Fruit fly (Drosophila melanogaster): ENCODE data around the gene Bruce.

Bruce gene

dm6 chr3R:10265552-10266137 lies 65.5 kb downstream of the Bruce start (continued):
- TF ChIP-seq ss (GFP tag; optimal IDR thresholded peaks at IDR 0.05): no peak
- TF ChIP-seq spab (GFP tag; optimal IDR thresholded peaks at IDR 0.05): no peak
- TF ChIP-seq CG6808 (GFP tag; optimal IDR thresholded peaks at IDR 0.05): no peak
- no peak for TF ChIP-seq Hr38 (GFP tag; optimal IDR thresholded peaks at IDR 0.05)
- peak; percentile 45 for TF ChIP-seq CG11762 (GFP tag; optimal IDR thresholded peaks at IDR 0.05; ENCODE audit: insufficient read depth)
- TF ChIP-seq fd85E (GFP tag; optimal IDR thresholded peaks at IDR 0.05): no peak
- TF ChIP-seq CG8119 (GFP tag; IDR thresholded peaks at IDR 0.05): peak; percentile 79
- peak; percentile 76 for TF ChIP-seq Met (GFP tag; optimal IDR thresholded peaks at IDR 0.05)

DNA sequence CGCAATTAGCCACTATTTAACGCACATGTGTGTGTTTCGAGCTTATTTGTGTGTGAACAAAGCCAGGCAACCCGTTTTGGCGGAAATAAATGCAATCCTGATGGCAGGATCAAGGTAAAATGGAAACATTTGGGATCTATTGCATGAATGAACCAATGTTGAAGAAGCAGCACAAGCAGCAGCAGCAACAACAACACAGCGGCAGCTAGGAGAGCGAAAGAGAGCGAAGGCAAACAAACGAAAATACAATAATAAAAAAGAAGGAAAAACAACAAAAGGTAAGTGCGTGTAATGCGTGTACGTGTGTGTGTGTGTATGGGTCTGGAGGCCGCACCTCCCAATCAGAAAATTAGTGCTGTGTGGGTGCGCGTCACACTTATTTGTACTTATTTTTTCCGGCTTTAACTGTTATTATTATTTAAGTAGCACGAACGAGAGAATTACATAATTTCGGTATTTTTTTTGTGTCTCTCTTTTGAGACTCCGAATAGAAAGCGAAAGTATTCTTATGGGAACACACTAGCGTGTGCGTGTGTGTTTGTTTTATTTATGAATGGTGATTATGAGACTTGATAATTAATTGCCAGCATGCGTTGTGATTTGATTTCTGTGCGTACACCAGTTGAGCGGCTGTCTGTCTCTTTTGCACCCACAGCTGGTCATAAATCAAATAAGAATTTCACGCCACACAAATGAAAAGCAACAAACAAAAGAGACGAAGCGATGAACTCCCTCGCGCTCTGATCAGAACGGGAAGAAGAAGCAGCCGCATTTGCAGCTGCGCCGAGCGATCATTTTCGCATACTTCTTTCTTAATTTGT lies 66.3 kb downstream of the Bruce start:
- TF ChIP-seq Hr4 (GFP tag; optimal IDR thresholded peaks at IDR 0.05) (no peak), OdsH (GFP tag; optimal IDR thresholded peaks at IDR 0.05) (no peak), pdm3 (GFP tag; optimal IDR thresholded peaks at IDR 0.05) (no peak), Smox (GFP tag; optimal IDR thresholded peaks at IDR 0.05) (no peak), lz (GFP tag; optimal IDR thresholded peaks at IDR 0.05) (no peak), Blimp-1 (GFP tag; optimal IDR thresholded peaks at IDR 0.05) (peak; percentile 59), Ets21C (GFP tag; optimal IDR thresholded peaks at IDR 0.05) (no peak), Ets96B (tag; optimal IDR thresholded peaks at IDR 0.05) (no peak), Gug (GFP tag; IDR thresholded peaks at IDR 0.05) (no peak), net (GFP tag; optimal IDR thresholded peaks at IDR 0.05) (no peak), fkh (GFP tag; optimal IDR thresholded peaks at IDR 0.05) (peak; percentile 63), CG34406 (GFP tag; optimal IDR thresholded peaks at IDR 0.05) (no peak), vri (GFP tag; optimal IDR thresholded peaks at IDR 0.05) (peak; percentile 9), Sox14 (GFP tag; optimal IDR thresholded peaks at IDR 0.05) (no peak), Eip78C (GFP tag) (peak; percentile 65)

- peak; percentile 63 for TF ChIP-seq fkh (GFP tag; optimal IDR thresholded peaks at IDR 0.05)
- TF ChIP-seq Sox14 (GFP tag; optimal IDR thresholded peaks at IDR 0.05): peak; percentile 90
- peak; percentile 94 for TF ChIP-seq Eip75B (GFP tag; optimal IDR thresholded peaks at IDR 0.05)
- TF ChIP-seq CG10631 (GFP tag; optimal IDR thresholded peaks at IDR 0.05): peak; percentile 89
- peak; percentile 51 to 78 for TF ChIP-seq salr (GFP tag; optimal IDR thresholded peaks at IDR 0.05)
- TF ChIP-seq CG6792 (GFP tag; optimal IDR thresholded peaks at IDR 0.05): peak; percentile 81
- peak; percentile 69 for TF ChIP-seq CG6854 (GFP tag; optimal IDR thresholded peaks at IDR 0.05)
- peak; percentile 96 for TF ChIP-seq svp (GFP tag)
- TF ChIP-seq CG1621 (tag; optimal IDR thresholded peaks at IDR 0.05): peak; percentile 55
- peak; percentile 94 for TF ChIP-seq Hr39 (GFP tag; optimal IDR thresholded peaks at IDR 0.05)
- TF ChIP-seq CG32006 (GFP tag; optimal IDR thresholded peaks at IDR 0.05): peak; percentile 77
- TF ChIP-seq OdsH (GFP tag; optimal IDR thresholded peaks at IDR 0.05): peak; percentile 89
- peak; percentile 31 to 64 for TF ChIP-seq ss (GFP tag; optimal IDR thresholded peaks at IDR 0.05)
- peak; percentile 97 for TF ChIP-seq Eip78C (GFP tag)
- TF ChIP-seq CG34406 (GFP tag; optimal IDR thresholded peaks at IDR 0.05): peak; percentile 67
- peak; percentile 93 for TF ChIP-seq CG6276 (GFP tag; optimal IDR thresholded peaks at IDR 0.05)
- peak; percentile 91 for TF ChIP-seq lz (GFP tag; optimal IDR thresholded peaks at IDR 0.05)
- TF ChIP-seq fd85E (GFP tag; optimal IDR thresholded peaks at IDR 0.05): peak; percentile 13
- peak; percentile 59 for TF ChIP-seq dac (GFP tag; optimal IDR thresholded peaks at IDR 0.05)
- peak; percentile 62 for TF ChIP-seq Hr38 (GFP tag; optimal IDR thresholded peaks at IDR 0.05)
- TF ChIP-seq Hr4 (GFP tag; optimal IDR thresholded peaks at IDR 0.05): peak; percentile 91
- TF ChIP-seq Met (GFP tag; optimal IDR thresholded peaks at IDR 0.05): peak; percentile 81
- peak; percentile 86 for TF ChIP-seq Smox (GFP tag; optimal IDR thresholded peaks at IDR 0.05)
- no peak for TF ChIP-seq CG11294 (GFP tag; IDR thresholded peaks at IDR 0.05)
- no peak for TF ChIP-seq spab (GFP tag; optimal IDR thresholded peaks at IDR 0.05)
- peak; percentile 87 for TF ChIP-seq esn (GFP tag; optimal IDR thresholded peaks at IDR 0.05)
- peak; percentile 78 for TF ChIP-seq net (GFP tag; optimal IDR thresholded peaks at IDR 0.05)
- TF ChIP-seq CG15336 (GFP tag; IDR thresholded peaks at IDR 0.05): no peak
- TF ChIP-seq Blimp-1 (GFP tag; optimal IDR thresholded peaks at IDR 0.05): peak; percentile 11
- peak; percentile 32 for TF ChIP-seq dsx (GFP tag; optimal IDR thresholded peaks at IDR 0.05; ENCODE audit: poor library complexity, severe bottlenecking)
- peak; percentile 90 for TF ChIP-seq topi (GFP tag; optimal IDR thresholded peaks at IDR 0.05)
- peak; percentile 77 for TF ChIP-seq Sox102F (GFP tag; optimal IDR thresholded peaks at IDR 0.05)
- peak; percentile 93 for TF ChIP-seq CG3919 (GFP tag; optimal IDR thresholded peaks at IDR 0.05)
- TF ChIP-seq cyc (GFP tag; optimal IDR thresholded peaks at IDR 0.05): peak; percentile 93
- peak; percentile 89 for TF ChIP-seq CG11902 (GFP tag; optimal IDR thresholded peaks at IDR 0.05)
These were observed 67.1 kb downstream of the Bruce start, which contains the start of gene Nuak for dm6 chr3R:10263972-10264536. Gene Nuak (plus strand): TSS chr3R:10264306.

All from whole organism, prepupa.